Fruit fly (Drosophila melanogaster) whole organism, embryonic: ENCODE measurements around the gene vari.

ENCODE experiments used
- Aef1 ChIP-seq: fragments of 200-800 bp; sonication (Bioruptor generic); IDR thresholded peaks from 3 replicates; pipeline ENCODE4 v1.3.6; 2022; ENCODE audit warnings: missing biosample characterization, missing genetic modification characterization
- B-H1 ChIP-seq: fragments of 200-800 bp; sonication (Bioruptor generic); IDR thresholded peaks from 3 replicates; pipeline ENCODE4 v1.3.6; 2022; ENCODE audit warnings: missing biosample characterization, missing genetic modification characterization
- CG11504 ChIP-seq: fragments of 200-800 bp; sonication (Bioruptor generic); optimal IDR thresholded peaks from 3 replicates; lab custom pipeline; 2019; ENCODE audit warnings: missing biosample characterization, mild to moderate bottlenecking, missing genetic modification characterization, moderate library complexity
- CG11695 ChIP-seq: fragments of 200-800 bp; sonication (Bioruptor generic); IDR thresholded peaks from 3 replicates; pipeline ENCODE4 v1.3.6; 2022; ENCODE audit warnings: missing biosample characterization, missing genetic modification characterization
- CG1233 ChIP-seq: fragments of 200-800 bp; sonication (Bioruptor generic); optimal IDR thresholded peaks from 4 replicates; lab custom pipeline; 2018; ENCODE audit warnings: missing biosample characterization, mild to moderate bottlenecking, missing genetic modification characterization
- CG14014 ChIP-seq: fragments of 200-800 bp; sonication (Bioruptor generic); IDR thresholded peaks from 2 replicates; pipeline ENCODE4 v1.3.6; 2022; ENCODE audit warnings: missing biosample characterization, missing genetic modification characterization
- CG15073 ChIP-seq: fragments of 200-800 bp; sonication (Bioruptor generic); optimal IDR thresholded peaks from 2 replicates; lab custom pipeline; 2016; ENCODE audit warnings: missing biosample characterization, missing genetic modification characterization
- CG17186 ChIP-seq: fragments of 200-800 bp; sonication (Bioruptor generic); optimal IDR thresholded peaks from 3 replicates; lab custom pipeline; 2017; ENCODE audit warnings: missing biosample characterization, missing genetic modification reagents, missing genetic modification characterization
- CG17568 ChIP-seq: fragments of 200-800 bp; sonication (Bioruptor generic); optimal IDR thresholded peaks from 2 replicates; lab custom pipeline; 2018; ENCODE audit warnings: missing biosample characterization, mild to moderate bottlenecking, missing genetic modification characterization, moderate library complexity
- CG18476 ChIP-seq: fragments of 200-800 bp; sonication (Bioruptor generic); optimal IDR thresholded peaks from 2 replicates; lab custom pipeline; 2016; ENCODE audit warnings: missing biosample characterization, mild to moderate bottlenecking, missing genetic modification characterization
- CG2712 ChIP-seq: fragments of 200-800 bp; optimal IDR thresholded peaks from 3 replicates; lab custom pipeline; 2019; ENCODE audit warnings: missing biosample characterization, mild to moderate bottlenecking, missing genetic modification characterization, moderate library complexity
- CG33213 ChIP-seq: fragments of 200-800 bp; sonication (Bioruptor generic); optimal IDR thresholded peaks from 3 replicates; lab custom pipeline; 2016; ENCODE audit warnings: missing biosample characterization, missing genetic modification characterization
- CG3838 ChIP-seq: fragments of 200-800 bp; sonication (Bioruptor generic); optimal IDR thresholded peaks from 3 replicates; lab custom pipeline; 2016; ENCODE audit warnings: missing biosample characterization, missing genetic modification characterization
- CG4328 ChIP-seq: fragments of 200-800 bp; sonication (Bioruptor generic); optimal IDR thresholded peaks from 3 replicates; lab custom pipeline; 2017; ENCODE audit warnings: missing biosample characterization, missing genetic modification reagents, missing genetic modification characterization
- CG6813 ChIP-seq: fragments of 200-800 bp; sonication (Bioruptor generic); optimal IDR thresholded peaks from 2 replicates; lab custom pipeline; 2017; ENCODE audit warnings: missing biosample characterization, missing genetic modification characterization, mild to moderate bottlenecking, moderate library complexity, missing genetic modification reagents
- CG7556 ChIP-seq: fragments of 200-800 bp; sonication (Bioruptor generic); optimal IDR thresholded peaks from 2 replicates; lab custom pipeline; 2017; ENCODE audit warnings: missing biosample characterization, mild to moderate bottlenecking, missing genetic modification characterization
- CG7839 ChIP-seq: fragments of 200-800 bp; sonication (Bioruptor generic); optimal IDR thresholded peaks from 3 replicates; lab custom pipeline; 2018; ENCODE audit warnings: missing biosample characterization, mild to moderate bottlenecking, missing genetic modification characterization, moderate library complexity
- Dad ChIP-seq: fragments of 200-800 bp; sonication (Bioruptor generic); optimal IDR thresholded peaks from 3 replicates; lab custom pipeline; 2016; ENCODE audit warnings: missing biosample characterization, missing genetic modification characterization
- Dll ChIP-seq: fragments of 200-800 bp; sonication (Bioruptor generic); IDR thresholded peaks from 4 replicates; pipeline ENCODE4 v1.3.6; 2022; ENCODE audit warnings: missing biosample characterization, missing genetic modification characterization; ENCODE audit not compliant: partially characterized antibody
- E2f2 ChIP-seq: fragments of 200-800 bp; sonication (Bioruptor generic); IDR thresholded peaks from 2 replicates; pipeline ENCODE4 v1.3.6; 2022; ENCODE audit warnings: missing biosample characterization, missing genetic modification characterization
- HLH4C ChIP-seq: fragments of 200-800 bp; sonication (Bioruptor generic); IDR thresholded peaks from 3 replicates; pipeline ENCODE4 v1.3.6; 2022; ENCODE audit warnings: missing biosample characterization, missing genetic modification characterization; ENCODE audit not compliant: partially characterized antibody
- HLHmδ ChIP-seq: fragments of 200-800 bp; sonication (Bioruptor generic); optimal IDR thresholded peaks from 2 replicates; lab custom pipeline; 2018; ENCODE audit warnings: missing biosample characterization, mild to moderate bottlenecking, missing genetic modification characterization, moderate library complexity
- MESR4 ChIP-seq: fragments of 200-800 bp; sonication (Bioruptor generic); optimal IDR thresholded peaks from 2 replicates; lab custom pipeline; 2018; ENCODE audit warnings: missing biosample characterization, mild to moderate bottlenecking, missing genetic modification characterization, moderate library complexity
- Med ChIP-seq: fragments of 200-800 bp; sonication (Bioruptor generic); peaks from one replicate; lab custom pipeline; 2016; ENCODE audit warnings: missing biosample characterization, missing genetic modification characterization, mild to moderate bottlenecking, inconsistent platforms, moderate library complexity
- Oli ChIP-seq: fragments of 200-800 bp; sonication (Bioruptor generic); optimal IDR thresholded peaks from 2 replicates; lab custom pipeline; 2018; ENCODE audit warnings: missing biosample characterization, mild to moderate bottlenecking, missing genetic modification characterization, moderate library complexity
- Optix ChIP-seq: fragments of 200-800 bp; sonication (Bioruptor generic); IDR thresholded peaks from 3 replicates; pipeline ENCODE4 v1.3.6; 2022; ENCODE audit warnings: missing biosample characterization, missing genetic modification characterization
- Pdp1 ChIP-seq, 2 experiments: fragments of 200-800 bp; sonication (Bioruptor generic); optimal IDR thresholded peaks; 3 replicates each; lab custom pipeline; 2016; ENCODE audit warnings: missing biosample characterization in 2 of 2, missing genetic modification characterization in 2 of 2, mild to moderate bottlenecking in 1 of 2, moderate library complexity in 1 of 2
- Scr ChIP-seq: fragments of 200-800 bp; sonication (Bioruptor generic); IDR thresholded peaks from 2 replicates; pipeline ENCODE4 v1.3.6; 2022; ENCODE audit warnings: missing biosample characterization, missing genetic modification characterization; ENCODE audit not compliant: partially characterized antibody
- Stat92E ChIP-seq, 3 experiments: fragments of >200 bp in 2 of 3; fragments of 200-800 bp in 1 of 3; sonication (Bioruptor generic) in 1 of 3; optimal IDR thresholded peaks; 2 replicates each; lab custom pipeline; 2017 to 2019; ENCODE audit warnings: missing biosample characterization in 3 of 3, missing genetic modification characterization in 3 of 3, mild to moderate bottlenecking in 1 of 3, moderate library complexity in 1 of 3
- Trl ChIP-seq, 3 experiments: fragments of >200 bp in 2 of 3; fragments of 200-800 bp in 1 of 3; sonication (Bioruptor generic) in 1 of 3; optimal IDR thresholded peaks; 2 replicates in 1 of 3; 3 replicates in 2 of 3; lab custom pipeline; 2016 to 2017; ENCODE audit warnings: missing biosample characterization in 1 of 3, missing genetic modification characterization in 1 of 3
- al ChIP-seq: fragments of 200-800 bp; sonication (Bioruptor generic); IDR thresholded peaks from 2 replicates; pipeline ENCODE4 v1.3.6; 2022; ENCODE audit warnings: missing biosample characterization, missing genetic modification characterization
- corto ChIP-seq: fragments of 200-800 bp; sonication (Bioruptor generic); optimal IDR thresholded peaks from 2 replicates; lab custom pipeline; 2016; ENCODE audit warnings: missing biosample characterization, mild to moderate bottlenecking, missing genetic modification characterization, moderate library complexity
- dmrt11E ChIP-seq: fragments of 200-800 bp; sonication (Bioruptor generic); optimal IDR thresholded peaks from 3 replicates; lab custom pipeline; 2018; ENCODE audit warnings: missing biosample characterization, mild to moderate bottlenecking, missing genetic modification characterization, moderate library complexity
- dysf ChIP-seq: fragments of 200-800 bp; sonication (Bioruptor generic); IDR thresholded peaks from 3 replicates; pipeline ENCODE4 v1.3.6; 2022; ENCODE audit warnings: missing biosample characterization, missing genetic modification characterization
- esg ChIP-seq: fragments of 200-800 bp; sonication (Bioruptor generic); conservative IDR thresholded peaks from 2 replicates; pipeline ENCODE4 v1.3.6; 2022; ENCODE audit warnings: missing biosample characterization, missing genetic modification characterization
- fu2 ChIP-seq: fragments of 200-800 bp; sonication (Bioruptor generic); optimal IDR thresholded peaks from 2 replicates; lab custom pipeline; 2016; ENCODE audit warnings: missing biosample characterization, missing genetic modification characterization
- gcm ChIP-seq: fragments of 200-800 bp; sonication (Bioruptor generic); optimal IDR thresholded peaks from 2 replicates; lab custom pipeline; 2019; ENCODE audit warnings: missing biosample characterization, mild to moderate bottlenecking, missing genetic modification characterization, moderate library complexity
- gsb ChIP-seq: fragments of 200-800 bp; sonication (Bioruptor generic); IDR thresholded peaks from 2 replicates; pipeline ENCODE4 v1.3.6; 2022; ENCODE audit warnings: missing biosample characterization, missing genetic modification characterization
- hb ChIP-seq: fragments of 200-800 bp; sonication (Bioruptor generic); IDR thresholded peaks from 3 replicates; pipeline ENCODE4 v1.3.6; 2022; ENCODE audit warnings: missing biosample characterization, missing genetic modification characterization; ENCODE audit not compliant: partially characterized antibody
- pita ChIP-seq: fragments of 200-800 bp; sonication (Bioruptor generic); optimal IDR thresholded peaks from 2 replicates; lab custom pipeline; 2017; ENCODE audit warnings: missing biosample characterization, mild to moderate bottlenecking, missing genetic modification characterization
- ro ChIP-seq: fragments of 200-800 bp; sonication (Bioruptor generic); IDR thresholded peaks from 2 replicates; pipeline ENCODE4 v1.3.6; 2022; ENCODE audit warnings: missing biosample characterization, missing genetic modification characterization
- tap ChIP-seq: fragments of 200-800 bp; optimal IDR thresholded peaks from 3 replicates; lab custom pipeline; 2019; ENCODE audit warnings: missing biosample characterization, mild to moderate bottlenecking, missing genetic modification characterization, moderate library complexity
- trh ChIP-seq: fragments of 200-800 bp; sonication (Bioruptor generic); optimal IDR thresholded peaks from 2 replicates; lab custom pipeline; 2016; ENCODE audit warnings: missing biosample characterization, missing genetic modification characterization
- tup ChIP-seq: fragments of 200-800 bp; sonication (Bioruptor generic); optimal IDR thresholded peaks from 2 replicates; lab custom pipeline; 2016; ENCODE audit warnings: missing biosample characterization, mild to moderate bottlenecking, missing genetic modification characterization, moderate library complexity
- twi ChIP-seq: fragments of 200-800 bp; optimal IDR thresholded peaks from 2 replicates; lab custom pipeline; 2019; ENCODE audit warnings: missing biosample characterization, mild to moderate bottlenecking, missing genetic modification characterization, moderate library complexity
- vnd ChIP-seq: fragments of 200-800 bp; sonication (Bioruptor generic); IDR thresholded peaks from 3 replicates; pipeline ENCODE4 v1.3.6; 2022; ENCODE audit warnings: missing biosample characterization, missing genetic modification characterization; ENCODE audit not compliant: partially characterized antibody

The vari gene

DNA sequence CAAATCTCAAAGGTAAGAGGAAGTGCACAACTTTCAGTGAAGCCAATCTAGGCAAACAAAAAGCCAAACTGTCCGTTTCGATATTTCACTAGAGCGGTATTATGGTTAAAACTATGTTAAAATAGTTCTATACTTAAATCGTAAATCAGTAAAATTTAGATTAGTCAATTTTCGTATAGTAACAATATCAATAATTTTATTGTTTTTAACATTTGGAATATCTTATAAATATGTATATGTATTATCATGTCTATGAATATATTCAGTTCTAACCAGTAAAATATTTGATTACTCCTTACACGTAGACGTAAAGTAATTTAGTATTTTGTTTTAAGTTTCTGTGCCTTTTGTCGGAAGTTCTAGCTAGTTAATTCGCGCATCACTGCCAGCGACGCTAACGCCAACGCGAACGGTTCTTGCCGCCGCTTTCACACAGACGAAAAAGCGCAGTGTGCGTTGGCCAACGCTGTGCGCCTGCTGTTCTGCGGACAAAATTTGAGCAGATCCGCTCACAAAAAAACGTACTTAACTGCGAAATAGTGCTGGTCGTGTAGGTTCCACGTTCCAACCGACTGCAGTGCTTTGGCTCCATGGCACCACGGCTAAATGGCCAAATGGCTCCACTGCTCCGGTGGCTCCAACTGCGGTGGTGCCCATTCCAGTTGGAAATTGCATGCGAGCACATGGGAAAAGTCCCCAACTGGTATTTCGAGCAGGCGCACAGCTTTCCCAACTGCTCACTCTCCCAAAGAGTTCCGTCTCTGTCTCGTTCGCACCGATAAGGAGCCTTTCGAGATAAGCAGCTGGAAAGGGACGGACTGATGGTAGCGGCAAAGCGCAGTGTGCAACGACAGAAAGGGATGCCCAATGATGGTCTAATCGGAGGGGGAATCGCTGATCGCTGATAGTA lies 26.6 kb upstream of the vari start (continued):
- no peak for TF ChIP-seq Trl (optimal IDR thresholded peaks at IDR 0.05; lab: Kevin White, UChicago)
- TF ChIP-seq Trl (GFP tag; optimal IDR thresholded peaks at IDR 0.05; lab: Kevin White, UChicago): no peak
- peak; percentile 31 for TF ChIP-seq corto
- no peak for TF ChIP-seq gsb (GFP tag; lab: Robert Waterston, UW)
- peak; percentile 16 for TF ChIP-seq Dad (GFP tag; lab: Kevin White, UChicago)
- TF ChIP-seq CG11504: peak; percentile 50
- TF ChIP-seq MESR4 (GFP tag; lab: Kevin White, UChicago): no peak
- TF ChIP-seq B-H1: no peak
- no peak for TF ChIP-seq hb (GFP tag; lab: Robert Waterston, UW)
- peak; percentile 29 for TF ChIP-seq CG6813 (GFP tag; lab: Kevin White, UChicago)
- TF ChIP-seq Dll: peak; percentile 49; the same call in 2 of the 4 replicates
- TF ChIP-seq HLH4C (GFP tag; lab: Robert Waterston, UW): peak; percentile 55; the same call in 2 of the 3 replicates
- no peak for TF ChIP-seq CG15073 (GFP tag; lab: Kevin White, UChicago)
- peak; percentile 13 for TF ChIP-seq dmrt11E (tag; lab: Kevin White, UChicago)
- TF ChIP-seq CG7556 (GFP tag; lab: Kevin White, UChicago): peak; percentile 36
- no peak for TF ChIP-seq CG17568 (GFP tag; lab: Kevin White, UChicago)
- no peak for TF ChIP-seq al
- TF ChIP-seq tup (GFP tag; lab: Kevin White, UChicago): no peak
- peak; percentile 48; the same call in 1 of the 2 replicates for TF ChIP-seq CG14014
- no peak for TF ChIP-seq gcm (GFP tag; lab: Kevin White, UChicago)
- peak; percentile 83 for TF ChIP-seq Med (GFP tag; lab: Kevin White, UChicago)
- TF ChIP-seq CG11695 (GFP tag; lab: Robert Waterston, UW): no peak
- no peak for TF ChIP-seq pita (GFP tag; lab: Kevin White, UChicago)
- TF ChIP-seq Scr (GFP tag; lab: Robert Waterston, UW): peak; percentile 48
- TF ChIP-seq Optix (GFP tag; lab: Robert Waterston, UW): peak; percentile 36; the same call in 1 of the 3 replicates
- TF ChIP-seq CG4328 (GFP tag; lab: Kevin White, UChicago): peak; percentile 11
- TF ChIP-seq fu2 (GFP tag; lab: Kevin White, UChicago): no peak
- TF ChIP-seq Stat92E (GFP tag; optimal IDR thresholded peaks at IDR 0.05; lab: Kevin White, UChicago): peak in 1 of 3 experiments; percentile 73
- TF ChIP-seq Aef1 (GFP tag; lab: Robert Waterston, UW): no peak
- TF ChIP-seq CG1233 (GFP tag; lab: Kevin White, UChicago): peak; percentile 13
- no peak for TF ChIP-seq esg (GFP tag; lab: Robert Waterston, UW)
- TF ChIP-seq CG3838 (GFP tag; lab: Kevin White, UChicago): no peak
- TF ChIP-seq Oli (tag; lab: Kevin White, UChicago): peak; percentile 30
- peak in 1 of 2 experiments; percentile 51 for TF ChIP-seq Pdp1 (GFP tag; optimal IDR thresholded peaks at IDR 0.05; lab: Kevin White, UChicago)
- no peak for TF ChIP-seq CG18476 (GFP tag; lab: Kevin White, UChicago)
- peak; percentile 73 for TF ChIP-seq HLHmδ (GFP tag; lab: Kevin White, UChicago)
- TF ChIP-seq ro: no peak
- TF ChIP-seq CG33213 (GFP tag; lab: Kevin White, UChicago): peak; percentile 11
- TF ChIP-seq tap: peak; percentile 12
- no peak for TF ChIP-seq trh (GFP tag; lab: Kevin White, UChicago)
- peak; percentile 40 for TF ChIP-seq twi
- peak; percentile 51; the same call in 1 of the 3 replicates for TF ChIP-seq vnd (GFP tag; lab: Robert Waterston, UW)
- TF ChIP-seq CG7839 (tag; lab: Kevin White, UChicago): no peak
- no peak for TF ChIP-seq dysf
- TF ChIP-seq CG17186 (GFP tag; lab: Kevin White, UChicago): no peak
- TF ChIP-seq E2f2 (GFP tag; lab: Robert Waterston, UW): no peak
- TF ChIP-seq CG2712 (tag; lab: Kevin White, UChicago): peak; percentile 25
